Worm (Caenorhabditis elegans): ENCODE measurements around the gene B0303.4.

ce11 chrIII:8712968-8713367, 23.3 kb downstream of the B0303.4 start:
- TF ChIP-seq nhr-237 (tag; optimal IDR thresholded peaks at IDR 0.05) (no peak), nhr-28 (tag; optimal IDR thresholded peaks at IDR 0.05) (no peak), nhr-12 (tag; optimal IDR thresholded peaks at IDR 0.05) (no peak), blmp-1 (tag; optimal IDR thresholded peaks at IDR 0.05) (no peak), elt-1 (tag; optimal IDR thresholded peaks at IDR 0.05; ENCODE audit: borderline replicate concordance, insufficient read depth) (no peak), pha-4 (tag; optimal IDR thresholded peaks at IDR 0.05) (no peak), unc-39 (tag; optimal IDR thresholded peaks at IDR 0.05) (no peak), lin-13 (tag; optimal IDR thresholded peaks at IDR 0.05) (no peak), elt-3 (tag; optimal IDR thresholded peaks at IDR 0.05) (no peak), snpc-4 (tag; optimal IDR thresholded peaks at IDR 0.05) (no peak), zip-8 (tag; optimal IDR thresholded peaks at IDR 0.05) (no peak), unc-62 (GFP tag; optimal IDR thresholded peaks at IDR 0.05) (no peak)

Measured in whole organism, mixed stage, embryonic.